Fruit fly (Drosophila melanogaster) whole organism, wandering third instar larva: ENCODE measurements around the gene Nab2.

ENCODE experiments used
- Myc ChIP-seq: fragments of >200 bp; optimal IDR thresholded peaks from 2 replicates; lab custom pipeline; 2017
- br ChIP-seq: fragments of 200-800 bp; sonication (Bioruptor generic); optimal IDR thresholded peaks from 2 replicates; lab custom pipeline; 2016; ENCODE audit warnings: missing biosample characterization, missing genetic modification characterization
- ey ChIP-seq: fragments of 200-800 bp; sonication (Bioruptor generic); optimal IDR thresholded peaks from 2 replicates; lab custom pipeline; 2016; ENCODE audit warnings: missing biosample characterization, missing genetic modification characterization
- pan ChIP-seq: fragments of >200 bp; optimal IDR thresholded peaks from 2 replicates; lab custom pipeline; 2017
- psq ChIP-seq: fragments of 200-800 bp; sonication (Bioruptor generic); optimal IDR thresholded peaks from 3 replicates; lab custom pipeline; 2017; ENCODE audit warnings: missing biosample characterization, mild to moderate bottlenecking, missing genetic modification characterization, moderate library complexity

dm6 chr3R:24362838-24363237 lies 44.6 kb upstream of the Nab2 start, which contains the start of gene CG33340:
- TF ChIP-seq psq (GFP tag; lab: Kevin White, UChicago) (no peak), ey (GFP tag; lab: Kevin White, UChicago) (no peak), Myc (lab: Kevin White, UChicago) (no peak), pan (no peak), br (GFP tag; lab: Kevin White, UChicago) (no peak)
